Worm (Caenorhabditis elegans) whole organism, young adult: ENCODE data around the gene npp-27.

Experiments used
- B0019.2 ChIP-seq: fragments of 200-800 bp; sonication (Bioruptor generic); conservative IDR thresholded peaks from 2 replicates; pipeline ENCODE4 v1.3.6; 2022; ENCODE audit warnings: missing genetic modification reagents, missing genetic modification characterization, missing compliant biosample characterization
- B0261.1 ChIP-seq: sonication (generic microtip); optimal IDR thresholded peaks from 2 replicates; lab custom pipeline; 2016; ENCODE audit warnings: mild to moderate bottlenecking, missing genetic modification characterization, moderate library complexity, missing compliant biosample characterization
- C17E4.6 ChIP-seq: fragments of 200-800 bp; sonication (Bioruptor generic); IDR thresholded peaks from 2 replicates; pipeline ENCODE4 v1.3.6; 2022; ENCODE audit warnings: missing genetic modification reagents, missing genetic modification characterization, missing compliant biosample characterization
- F37B4.10 ChIP-seq: fragments of 200-800 bp; sonication (Bioruptor generic); IDR thresholded peaks from 2 replicates; pipeline ENCODE4 v1.3.6; 2022; ENCODE audit warnings: missing genetic modification characterization, missing compliant biosample characterization
- F39B2.1 ChIP-seq: fragments of 200-800 bp; sonication (Bioruptor generic); IDR thresholded peaks from 2 replicates; pipeline ENCODE4 v1.3.6; 2022; ENCODE audit warnings: missing genetic modification reagents, missing genetic modification characterization, missing compliant biosample characterization
- F49E8.2 ChIP-seq: sonication (generic microtip); optimal IDR thresholded peaks from 3 replicates; lab custom pipeline; 2017; ENCODE audit warnings: missing genetic modification characterization, mild to moderate bottlenecking, missing compliant biosample characterization, antibody characterized with exemption, moderate library complexity; ENCODE audit not compliant: insufficient read depth
- F52B5.7 ChIP-seq: sonication (generic microtip); optimal IDR thresholded peaks from 2 replicates; lab custom pipeline; 2016; ENCODE audit warnings: mild to moderate bottlenecking, missing genetic modification characterization, missing compliant biosample characterization
- F57A8.1 ChIP-seq: fragments of 200-800 bp; sonication (Bioruptor generic); optimal IDR thresholded peaks from 2 replicates; lab custom pipeline; 2018; ENCODE audit warnings: mild to moderate bottlenecking, missing genetic modification characterization, moderate library complexity, missing compliant biosample characterization
- Y53F4B.3 ChIP-seq: fragments of 200-800 bp; sonication (Bioruptor generic); IDR thresholded peaks from 2 replicates; pipeline ENCODE4 v1.3.6; 2022; ENCODE audit warnings: missing genetic modification reagents, missing genetic modification characterization, missing compliant biosample characterization
- Y95B8A.8 ChIP-seq: fragments of 200-800 bp; sonication (Bioruptor generic); IDR thresholded peaks from 2 replicates; pipeline ENCODE4 v1.3.6; 2022; ENCODE audit warnings: missing genetic modification reagents, missing genetic modification characterization, missing compliant biosample characterization
- ZK185.1 ChIP-seq: sonication (generic microtip); optimal IDR thresholded peaks from 2 replicates; lab custom pipeline; 2016; ENCODE audit warnings: mild to moderate bottlenecking, missing genetic modification characterization, missing compliant biosample characterization; ENCODE audit not compliant: poor library complexity, severe bottlenecking
- ama-1 ChIP-seq, 3 experiments: fragments of 150-350 bp in 1 of 3; sonication (generic microtip) in 2 of 3; optimal IDR thresholded peaks; 2 replicates each; lab custom pipeline; 2014 to 2018; ENCODE audit warnings: missing biosample characterization in 2 of 3, missing genetic modification characterization in 2 of 3, missing genetic modification reagents in 2 of 3
- aptf-2 ChIP-seq: fragments of 200-800 bp; sonication (Bioruptor generic); conservative IDR thresholded peaks from 2 replicates; pipeline ENCODE4 v1.3.6; 2022; ENCODE audit warnings: missing genetic modification reagents, missing genetic modification characterization, missing compliant biosample characterization
- athp-1 ChIP-seq: sonication (generic microtip); optimal IDR thresholded peaks from 2 replicates; lab custom pipeline; 2017; ENCODE audit warnings: mild to moderate bottlenecking, missing genetic modification characterization, missing compliant biosample characterization
- attf-3 ChIP-seq: fragments of 200-800 bp; sonication (Bioruptor generic); conservative IDR thresholded peaks from 2 replicates; pipeline ENCODE4 v1.3.6; 2022; ENCODE audit warnings: missing genetic modification reagents, missing genetic modification characterization, missing compliant biosample characterization
- attf-5 ChIP-seq: fragments of 200-800 bp; sonication (Bioruptor generic); optimal IDR thresholded peaks from 2 replicates; lab custom pipeline; 2018; ENCODE audit warnings: mild to moderate bottlenecking, missing genetic modification characterization, missing compliant biosample characterization
- bed-2 ChIP-seq: fragments of 200-800 bp; sonication (Bioruptor generic); IDR thresholded peaks from 2 replicates; pipeline ENCODE4 v1.3.6; 2022; ENCODE audit warnings: missing genetic modification reagents, missing genetic modification characterization, missing compliant biosample characterization
- cebp-1 ChIP-seq, 2 experiments: fragments of 200-800 bp in 1 of 2; sonication (Bioruptor generic) in 1 of 2; sonication (generic microtip) in 1 of 2; IDR thresholded peaks in 1 of 2; optimal IDR thresholded peaks in 1 of 2; 2 replicates each; pipeline versions ENCODE4 v1.3.6 to Lab custom; 2017 to 2022; ENCODE audit warnings: missing compliant biosample characterization in 2 of 2, missing genetic modification characterization in 2 of 2, mild to moderate bottlenecking in 1 of 2, missing genetic modification reagents in 1 of 2, moderate library complexity in 1 of 2
- ceh-100 ChIP-seq: fragments of 200-800 bp; sonication (Bioruptor generic); IDR thresholded peaks from 2 replicates; pipeline ENCODE4 v1.3.6; 2022; ENCODE audit warnings: missing genetic modification reagents, missing genetic modification characterization, missing compliant biosample characterization
- ceh-40 ChIP-seq: fragments of 200-800 bp; sonication (Bioruptor generic); IDR thresholded peaks from 2 replicates; pipeline ENCODE4 v1.3.6; 2022; ENCODE audit warnings: missing genetic modification characterization, missing compliant biosample characterization
- ceh-58 ChIP-seq: fragments of 200-800 bp; sonication (Bioruptor generic); IDR thresholded peaks from 2 replicates; pipeline ENCODE4 v1.3.6; 2022; ENCODE audit warnings: missing genetic modification characterization, missing compliant biosample characterization
- ceh-79 ChIP-seq: sonication (generic microtip); optimal IDR thresholded peaks from 2 replicates; lab custom pipeline; 2017; ENCODE audit warnings: mild to moderate bottlenecking, missing genetic modification characterization, missing compliant biosample characterization
- chd-7 ChIP-seq: sonication (generic microtip); optimal IDR thresholded peaks from 2 replicates; lab custom pipeline; 2016; ENCODE audit warnings: mild to moderate bottlenecking, missing genetic modification characterization, moderate library complexity, missing compliant biosample characterization
- die-1 ChIP-seq: sonication (generic microtip); optimal IDR thresholded peaks from 2 replicates; lab custom pipeline; 2016; ENCODE audit warnings: missing genotype, mild to moderate bottlenecking, missing genetic modification characterization, missing compliant biosample characterization
- egl-44 ChIP-seq: fragments of 200-800 bp; sonication (Bioruptor generic); IDR thresholded peaks from 2 replicates; pipeline ENCODE4 v1.3.6; 2022; ENCODE audit warnings: missing genetic modification reagents, missing genetic modification characterization, missing compliant biosample characterization
- gei-17 ChIP-seq: fragments of 200-800 bp; sonication (Bioruptor generic); optimal IDR thresholded peaks from 2 replicates; lab custom pipeline; 2018; ENCODE audit warnings: mild to moderate bottlenecking, missing genetic modification characterization, missing compliant biosample characterization
- hmg-1.2 ChIP-seq: fragments of 200-800 bp; sonication (Bioruptor generic); IDR thresholded peaks from 2 replicates; pipeline ENCODE4 v1.3.6; 2022; ENCODE audit warnings: missing genetic modification reagents, missing genetic modification characterization, missing compliant biosample characterization
- hsf-1 ChIP-seq: fragments of 200-800 bp; sonication (Bioruptor generic); IDR thresholded peaks from 2 replicates; pipeline ENCODE4 v1.3.6; 2022; ENCODE audit warnings: missing genetic modification reagents, missing genetic modification characterization, missing compliant biosample characterization
- lin-40 ChIP-seq: sonication (generic microtip); optimal IDR thresholded peaks from 2 replicates; lab custom pipeline; 2016; ENCODE audit warnings: missing genetic modification characterization, mild to moderate bottlenecking, missing compliant biosample characterization, missing genotype, missing genetic modification reagents
- lin-54 ChIP-seq: fragments of 200-800 bp; sonication (Bioruptor generic); optimal IDR thresholded peaks from 2 replicates; lab custom pipeline; 2018; ENCODE audit warnings: mild to moderate bottlenecking, missing genetic modification characterization, missing compliant biosample characterization
- madf-6 ChIP-seq: fragments of 200-800 bp; sonication (Bioruptor generic); IDR thresholded peaks from 2 replicates; pipeline ENCODE4 v1.3.6; 2022; ENCODE audit warnings: missing genetic modification reagents, missing genetic modification characterization, missing compliant biosample characterization
- mcd-1 ChIP-seq: fragments of 200-800 bp; sonication (Bioruptor generic); IDR thresholded peaks from 2 replicates; pipeline ENCODE4 v1.3.6; 2022; ENCODE audit warnings: missing genetic modification reagents, missing genetic modification characterization, missing compliant biosample characterization
- nfyb-1 ChIP-seq: fragments of 200-800 bp; sonication (Bioruptor generic); IDR thresholded peaks from 2 replicates; pipeline ENCODE4 v1.3.6; 2022; ENCODE audit warnings: missing genetic modification reagents, missing genetic modification characterization, missing compliant biosample characterization
- nhr-179 ChIP-seq: sonication (generic microtip); optimal IDR thresholded peaks from 2 replicates; lab custom pipeline; 2016; ENCODE audit warnings: mild to moderate bottlenecking, missing genetic modification characterization, missing compliant biosample characterization
- nhr-90 ChIP-seq: sonication (generic microtip); optimal IDR thresholded peaks from 2 replicates; lab custom pipeline; 2016; ENCODE audit warnings: missing genotype, mild to moderate bottlenecking, missing genetic modification characterization, missing compliant biosample characterization
- pbrm-1 ChIP-seq: fragments of 200-800 bp; sonication (Bioruptor generic); IDR thresholded peaks from 2 replicates; pipeline ENCODE4 v1.3.6; 2022; ENCODE audit warnings: missing genetic modification reagents, missing genetic modification characterization, missing compliant biosample characterization
- pha-4 ChIP-seq: fragments of 150-350 bp; sonication (generic microtip); optimal IDR thresholded peaks from 2 replicates; lab custom pipeline; 2014; ENCODE audit warnings: missing biosample characterization, missing genetic modification reagents, missing genetic modification characterization
- snpc-1.1 ChIP-seq: sonication (generic microtip); optimal IDR thresholded peaks from 2 replicates; lab custom pipeline; 2017; ENCODE audit warnings: missing genetic modification characterization, mild to moderate bottlenecking, missing compliant biosample characterization, antibody characterized with exemption, moderate library complexity, missing genotype, missing genetic modification reagents; ENCODE audit not compliant: insufficient read depth
- snpc-4 ChIP-seq, 5 experiments: fragments of 150-350 bp in 1 of 5; sonication (generic microtip) in 4 of 5; optimal IDR thresholded peaks; 2 replicates each; lab custom pipeline; 2014 to 2018; ENCODE audit warnings: missing genetic modification characterization in 5 of 5, missing biosample characterization in 3 of 5, antibody characterized with exemption in 2 of 5, mild to moderate bottlenecking in 2 of 5, missing compliant biosample characterization in 2 of 5, missing genotype in 2 of 5, moderate library complexity in 2 of 5, missing genetic modification reagents in 1 of 5
- sptf-2 ChIP-seq: fragments of 200-800 bp; sonication (Bioruptor generic); optimal IDR thresholded peaks from 2 replicates; lab custom pipeline; 2018; ENCODE audit warnings: mild to moderate bottlenecking, missing genetic modification characterization, missing compliant biosample characterization
- ztf-18 ChIP-seq: sonication (generic microtip); optimal IDR thresholded peaks from 2 replicates; lab custom pipeline; 2016; ENCODE audit warnings: missing genotype, mild to moderate bottlenecking, missing genetic modification characterization, missing compliant biosample characterization
- ztf-22 ChIP-seq: fragments of 200-800 bp; sonication (Bioruptor generic); optimal IDR thresholded peaks from 2 replicates; lab custom pipeline; 2018; ENCODE audit warnings: mild to moderate bottlenecking, missing genetic modification characterization, moderate library complexity, missing compliant biosample characterization
- ztf-6 ChIP-seq: fragments of 200-800 bp; sonication (Bioruptor generic); IDR thresholded peaks from 2 replicates; pipeline ENCODE4 v1.3.6; 2022; ENCODE audit warnings: missing genetic modification reagents, missing genetic modification characterization, missing compliant biosample characterization

npp-27 gene

DNA sequence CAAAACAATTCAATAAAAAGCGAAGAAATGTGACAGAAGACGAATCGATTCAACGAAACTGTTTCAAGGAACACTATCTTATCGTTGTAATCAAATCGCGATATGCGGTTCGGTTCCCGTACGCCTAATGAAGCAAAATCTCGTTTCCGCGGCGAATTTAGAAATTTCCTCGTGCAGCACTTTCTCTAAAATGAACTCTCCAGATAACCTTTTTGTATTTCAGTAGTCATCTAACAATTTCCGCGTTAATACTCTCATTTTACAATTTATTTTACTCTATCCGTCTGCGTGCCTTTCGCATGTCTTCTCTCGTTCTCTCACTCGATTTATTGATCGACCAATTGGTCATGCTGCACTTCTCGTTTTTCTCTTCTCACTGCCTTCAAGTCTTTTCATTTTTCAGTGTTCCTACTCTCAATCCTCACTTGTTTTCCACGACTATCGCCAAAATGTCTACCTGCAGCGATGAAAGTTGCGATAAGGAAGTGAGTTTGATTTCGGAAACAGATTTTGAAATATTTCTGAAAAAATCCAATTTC, at the start of gene npp-27, which contains the start of gene ntl-4:
npp-27 (minus strand) TSS at position 51 of the 539 bp plus-strand sequence.
ntl-4 (plus strand) TSS at position 379 of the 539 bp plus-strand sequence.
- TF ChIP-seq F57A8.1 (GFP tag; lab: Kevin White, UChicago) (no peak), ama-1 (optimal IDR thresholded peaks at IDR 0.05; lab: Kevin White, UChicago) (peak; percentile 34), ama-1 (GFP tag; optimal IDR thresholded peaks at IDR 0.05; lab: Kevin White, UChicago) (no peak), hmg-1.2 (GFP tag; lab: Robert Waterston, UW) (peak; percentile 57; the same call in 1 of the 2 replicates), chd-7 (tag; lab: Kevin White, UChicago) (no peak), attf-5 (GFP tag; lab: Kevin White, UChicago) (peak; percentile 5), hsf-1 (GFP tag; lab: Robert Waterston, UW) (0 out of 2 replicates have a peak, but pooled peaks have one; percentile 21), ZK185.1 (tag; lab: Kevin White, UChicago) (peak; percentile 11), nfyb-1 (peak; percentile 70; the same call in 1 of the 2 replicates), aptf-2 (GFP tag; lab: Robert Waterston, UW) (no peak), sptf-2 (no peak), cebp-1 (GFP tag; IDR thresholded peaks at IDR 0.05; lab: Robert Waterston, UW) (no peak), cebp-1 (tag; optimal IDR thresholded peaks at IDR 0.05; lab: Kevin White, UChicago) (peak; percentile 41), lin-40 (tag; lab: Kevin White, UChicago) (peak; percentile 11), F37B4.10 (GFP tag; lab: Robert Waterston, UW) (no peak), nhr-179 (tag; lab: Kevin White, UChicago) (no peak)

DNA sequence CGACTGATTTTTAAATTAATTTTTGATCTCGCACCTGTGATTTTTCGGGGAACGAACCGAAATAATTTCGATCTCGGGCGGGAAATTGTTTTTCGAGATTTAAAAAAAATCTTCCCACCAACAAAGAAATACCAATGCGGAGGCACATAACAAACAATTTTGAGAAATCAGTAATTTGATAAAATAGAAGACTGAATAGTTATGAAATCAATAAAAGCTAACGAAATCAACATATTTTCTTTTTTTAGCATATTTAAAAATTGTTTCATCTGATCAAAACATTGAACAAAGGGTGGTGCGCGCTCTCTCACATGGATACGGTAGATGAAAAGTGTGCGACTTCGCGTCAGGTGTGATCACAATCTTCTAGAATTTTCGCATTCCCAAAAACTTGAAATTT, 48.0 kb upstream of the npp-27 start:
- TF ChIP-seq snpc-1.1 (tag; lab: Kevin White, UChicago): no peak
- TF ChIP-seq snpc-4 (GFP tag; optimal IDR thresholded peaks at IDR 0.05; lab: Kevin White, UChicago): peak; percentile 4
- peak in 2 of 4 experiments; percentile 44 to 49 for TF ChIP-seq snpc-4 (tag; optimal IDR thresholded peaks at IDR 0.05; lab: Kevin White, UChicago)
- no peak for TF ChIP-seq nhr-90 (tag; lab: Kevin White, UChicago)
- TF ChIP-seq B0261.1: no peak
- peak; percentile 81 for TF ChIP-seq F49E8.2 (tag; lab: Kevin White, UChicago)
- no peak for TF ChIP-seq chd-7 (tag; lab: Kevin White, UChicago)
- TF ChIP-seq athp-1: no peak
- TF ChIP-seq ceh-58 (GFP tag; lab: Robert Waterston, UW): no peak
- TF ChIP-seq bed-2: no peak
- TF ChIP-seq F39B2.1 (GFP tag; lab: Robert Waterston, UW): no peak
- no peak for TF ChIP-seq gei-17 (GFP tag; lab: Kevin White, UChicago)
- no peak for TF ChIP-seq ceh-40 (GFP tag; lab: Robert Waterston, UW)
- no peak for TF ChIP-seq ceh-100
- no peak for TF ChIP-seq Y53F4B.3
- TF ChIP-seq pbrm-1 (GFP tag; lab: Robert Waterston, UW): 0 out of 2 replicates have a peak, but pooled peaks have one; percentile 51
- peak; percentile 91 for TF ChIP-seq aptf-2 (GFP tag; lab: Robert Waterston, UW)
- TF ChIP-seq ztf-22 (GFP tag; lab: Kevin White, UChicago): no peak
- TF ChIP-seq C17E4.6 (GFP tag; lab: Robert Waterston, UW): 0 out of 2 replicates have a peak, but pooled peaks have one; percentile 11
- no peak for TF ChIP-seq die-1
- TF ChIP-seq cebp-1 (GFP tag; IDR thresholded peaks at IDR 0.05; lab: Robert Waterston, UW): no peak
- no peak for TF ChIP-seq cebp-1 (tag; optimal IDR thresholded peaks at IDR 0.05; lab: Kevin White, UChicago)
- TF ChIP-seq ceh-79 (tag; lab: Kevin White, UChicago): no peak
- TF ChIP-seq mcd-1 (GFP tag; lab: Robert Waterston, UW): no peak
- TF ChIP-seq ztf-18 (tag; lab: Kevin White, UChicago): no peak
- TF ChIP-seq pha-4 (tag; lab: Kevin White, UChicago): no peak
- no peak for TF ChIP-seq ztf-6
- TF ChIP-seq Y95B8A.8 (GFP tag; lab: Robert Waterston, UW): peak; percentile 44; the same call in 1 of the 2 replicates
- peak; percentile 89 for TF ChIP-seq madf-6
- TF ChIP-seq attf-3 (GFP tag; lab: Robert Waterston, UW): no peak; the same call in 1 of the 2 replicates
- TF ChIP-seq B0019.2 (GFP tag; lab: Robert Waterston, UW): peak; percentile 73
- no peak for TF ChIP-seq F52B5.7 (tag; lab: Kevin White, UChicago)
- TF ChIP-seq lin-54: peak; percentile 52
- TF ChIP-seq egl-44 (GFP tag; lab: Robert Waterston, UW): no peak
